Worm (Caenorhabditis elegans): ENCODE data around the gene apc-10.

DNA sequence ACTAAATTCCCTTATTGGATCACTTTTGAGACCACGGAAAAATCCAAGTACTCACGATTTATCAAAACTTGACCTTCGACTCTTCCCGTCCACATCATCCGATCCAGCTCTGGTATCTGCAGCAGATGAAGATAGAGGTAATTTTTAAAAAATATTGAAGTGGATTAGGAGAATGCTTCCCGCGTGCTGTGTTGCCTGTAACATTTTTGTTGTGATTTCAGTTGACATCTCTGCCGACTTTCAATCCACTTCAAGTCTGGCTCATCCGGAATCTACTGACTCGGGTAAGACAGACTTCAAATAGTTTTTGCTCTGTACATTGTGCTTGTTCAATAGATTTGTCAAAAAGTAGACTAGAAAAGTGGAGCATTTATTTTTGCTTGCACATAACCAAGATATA is 49.3 kb upstream of the apc-10 start:
- TF ChIP-seq him-1 (tag; optimal IDR thresholded peaks at IDR 0.05) (no peak), dao-5 (tag; optimal IDR thresholded peaks at IDR 0.05) (no peak), W03F9.2 (tag; optimal IDR thresholded peaks at IDR 0.05) (no peak)
